Fruit fly (Drosophila melanogaster) whole organism, wandering third instar larva: ENCODE results near the gene sa.

Source experiments
- Abd-B ChIP-seq: fragments of >200 bp; optimal IDR thresholded peaks from 2 replicates; lab custom pipeline; 2017; ENCODE audit warnings: missing biosample characterization, missing genetic modification characterization
- CG32264 ChIP-seq: fragments of 200-800 bp; sonication (Bioruptor generic); optimal IDR thresholded peaks from 2 replicates; lab custom pipeline; 2016; ENCODE audit warnings: missing biosample characterization, missing genetic modification characterization
- CrebA ChIP-seq: fragments of 200-800 bp; sonication (Bioruptor generic); optimal IDR thresholded peaks from 2 replicates; lab custom pipeline; 2016; ENCODE audit warnings: missing biosample characterization, mild to moderate bottlenecking, missing genetic modification characterization, borderline replicate concordance
- Dfd ChIP-seq: fragments of >200 bp; optimal IDR thresholded peaks from 2 replicates; lab custom pipeline; 2017; ENCODE audit warnings: missing biosample characterization, missing genetic modification characterization
- Dif ChIP-seq: fragments of 200-275, 200-300 bp; sonication (Bioruptor generic); optimal IDR thresholded peaks from 2 replicates; lab custom pipeline; 2018; ENCODE audit warnings: missing biosample characterization, missing genetic modification characterization; ENCODE audit not compliant: partially characterized antibody
- Hnf4 ChIP-seq: fragments of 200-800 bp; sonication (Bioruptor generic); optimal IDR thresholded peaks from 2 replicates; lab custom pipeline; 2016; ENCODE audit warnings: missing biosample characterization, mild to moderate bottlenecking, missing genetic modification characterization
- Hr78 ChIP-seq: fragments of >200 bp; optimal IDR thresholded peaks from 2 replicates; lab custom pipeline; 2017; ENCODE audit warnings: missing biosample characterization, missing genetic modification characterization
- Hr83 ChIP-seq: fragments of 200-300 bp; sonication (Bioruptor generic); optimal IDR thresholded peaks from 2 replicates; lab custom pipeline; 2016; ENCODE audit warnings: missing biosample characterization, mild to moderate bottlenecking, missing genetic modification characterization, moderate library complexity; ENCODE audit not compliant: poor library complexity, severe bottlenecking
- Jra ChIP-seq: sonication (Bioruptor generic); optimal IDR thresholded peaks from 2 replicates; lab custom pipeline; 2016; ENCODE audit warnings: missing biosample characterization, missing genetic modification characterization
- Mio ChIP-seq: sonication (Bioruptor generic); optimal IDR thresholded peaks from 2 replicates; lab custom pipeline; 2016; ENCODE audit warnings: missing biosample characterization, missing genetic modification characterization
- Myc ChIP-seq: fragments of >200 bp; optimal IDR thresholded peaks from 2 replicates; lab custom pipeline; 2017
- N ChIP-seq: fragments of >200 bp; optimal IDR thresholded peaks from 2 replicates; lab custom pipeline; 2018; ENCODE audit warnings: missing biosample characterization, missing external identifiers, missing genetic modification characterization
- OdsH ChIP-seq: fragments of 200-800 bp; sonication (Bioruptor generic); optimal IDR thresholded peaks from 2 replicates; lab custom pipeline; 2016; ENCODE audit warnings: missing biosample characterization, mild to moderate bottlenecking, missing genetic modification characterization
- Rel ChIP-seq, 2 experiments: fragments of 200-800 bp; sonication (Bioruptor generic) in 1 of 2; optimal IDR thresholded peaks; 2 replicates in 1 of 2; 3 replicates in 1 of 2; lab custom pipeline; 2016 to 2019; ENCODE audit warnings: mild to moderate bottlenecking in 2 of 2, missing biosample characterization in 2 of 2, missing genetic modification characterization in 2 of 2, moderate library complexity in 1 of 2
- Sp1 ChIP-seq: fragments of 200-800 bp; sonication (Bioruptor generic); optimal IDR thresholded peaks from 3 replicates; lab custom pipeline; 2019; ENCODE audit warnings: missing biosample characterization, mild to moderate bottlenecking, missing genetic modification characterization, moderate library complexity
- Vsx2 ChIP-seq: fragments of 200-300, 225-300 bp; sonication (Bioruptor generic); optimal IDR thresholded peaks from 2 replicates; lab custom pipeline; 2018; ENCODE audit warnings: missing biosample characterization, missing genetic modification characterization; ENCODE audit not compliant: partially characterized antibody
- br ChIP-seq: fragments of 200-800 bp; sonication (Bioruptor generic); optimal IDR thresholded peaks from 2 replicates; lab custom pipeline; 2016; ENCODE audit warnings: missing biosample characterization, missing genetic modification characterization
- brk ChIP-seq: fragments of 200-800 bp; sonication (Bioruptor generic); optimal IDR thresholded peaks from 2 replicates; lab custom pipeline; 2016; ENCODE audit warnings: missing biosample characterization, mild to moderate bottlenecking, missing genetic modification characterization
- dl ChIP-seq, 2 experiments: fragments of 175-275, 200-275 bp in 1 of 2; fragments of 200-275 bp in 1 of 2; sonication (Bioruptor generic); optimal IDR thresholded peaks; lab custom pipeline; 2018; ENCODE audit warnings: mild to moderate bottlenecking in 2 of 2, missing biosample characterization in 2 of 2, missing genetic modification characterization in 2 of 2, moderate library complexity in 2 of 2; ENCODE audit not compliant: partially characterized antibody in 2 of 2, insufficient read depth in 1 of 2
- dmrt93B ChIP-seq: fragments of 200-800 bp; sonication (Bioruptor generic); optimal IDR thresholded peaks from 2 replicates; lab custom pipeline; 2018; ENCODE audit warnings: missing biosample characterization, mild to moderate bottlenecking, missing genetic modification characterization
- ey ChIP-seq: fragments of 200-800 bp; sonication (Bioruptor generic); optimal IDR thresholded peaks from 2 replicates; lab custom pipeline; 2016; ENCODE audit warnings: missing biosample characterization, missing genetic modification characterization
- foxo ChIP-seq, 2 experiments: fragments of 200-800 bp; sonication (Bioruptor generic); optimal IDR thresholded peaks; 2 replicates in 1 of 2; 3 replicates in 1 of 2; lab custom pipeline; 2016 to 2017; ENCODE audit warnings: missing biosample characterization in 2 of 2, missing genetic modification characterization in 2 of 2
- fru ChIP-seq: fragments of 200-800 bp; sonication (Bioruptor generic); optimal IDR thresholded peaks from 3 replicates; lab custom pipeline; 2016; ENCODE audit warnings: missing biosample characterization, mild to moderate bottlenecking, missing genetic modification characterization
- jim ChIP-seq: fragments of 175-275, 200-325 bp; sonication (Bioruptor generic); optimal IDR thresholded peaks from 2 replicates; lab custom pipeline; 2016; ENCODE audit warnings: missing biosample characterization, mild to moderate bottlenecking, missing genetic modification characterization
- lola ChIP-seq: fragments of >200 bp; optimal IDR thresholded peaks from 2 replicates; lab custom pipeline; 2017; ENCODE audit warnings: missing biosample characterization, missing genetic modification characterization
- pan ChIP-seq: fragments of >200 bp; optimal IDR thresholded peaks from 2 replicates; lab custom pipeline; 2017
- psq ChIP-seq: fragments of 200-800 bp; sonication (Bioruptor generic); optimal IDR thresholded peaks from 3 replicates; lab custom pipeline; 2017; ENCODE audit warnings: missing biosample characterization, mild to moderate bottlenecking, missing genetic modification characterization, moderate library complexity
- rgr ChIP-seq: fragments of 200-800 bp; sonication (Bioruptor generic); optimal IDR thresholded peaks from 3 replicates; lab custom pipeline; 2016; ENCODE audit warnings: missing biosample characterization, mild to moderate bottlenecking, missing genetic modification characterization
- sage ChIP-seq: fragments of 200-800 bp; sonication (Bioruptor generic); optimal IDR thresholded peaks from 2 replicates; lab custom pipeline; 2016; ENCODE audit warnings: missing biosample characterization, mild to moderate bottlenecking, missing genetic modification characterization
- sv ChIP-seq: fragments of 200-800 bp; sonication (Bioruptor generic); optimal IDR thresholded peaks from 3 replicates; lab custom pipeline; 2016; ENCODE audit warnings: missing biosample characterization, missing genetic modification characterization
- tai ChIP-seq: sonication (Bioruptor generic); optimal IDR thresholded peaks from 2 replicates; lab custom pipeline; 2016; ENCODE audit warnings: missing biosample characterization, missing genetic modification characterization
- woc ChIP-seq: sonication (Bioruptor generic); optimal IDR thresholded peaks from 2 replicates; lab custom pipeline; 2016; ENCODE audit warnings: missing biosample characterization, mild to moderate bottlenecking, missing genetic modification characterization

The sa gene

dm6 chr3L:21402552-21402951 lies 4.0 kb downstream of the sa start:
- TF ChIP-seq CrebA (GFP tag; lab: Kevin White, UChicago) (no peak), Dif (GFP tag; lab: Kevin White, UChicago) (no peak), jim (GFP tag; lab: Kevin White, UChicago) (no peak), brk (GFP tag; lab: Kevin White, UChicago) (no peak), N (GFP tag; lab: Kevin White, UChicago) (no peak), woc (GFP tag; lab: Kevin White, UChicago) (no peak), Mio (GFP tag; lab: Kevin White, UChicago) (no peak), Rel (GFP tag; optimal IDR thresholded peaks at IDR 0.05; lab: Kevin White, UChicago) (no peak), Rel (tag; optimal IDR thresholded peaks at IDR 0.05; lab: Kevin White, UChicago) (no peak), Hr83 (GFP tag; lab: Kevin White, UChicago) (no peak), psq (GFP tag; lab: Kevin White, UChicago) (no peak), foxo (GFP tag; optimal IDR thresholded peaks at IDR 0.05; lab: Kevin White, UChicago) (no peak), pan (lab: Kevin White, UChicago) (no peak)

- no peak for TF ChIP-seq Hr78 (GFP tag; lab: Kevin White, UChicago)
- TF ChIP-seq brk (GFP tag; lab: Kevin White, UChicago), result no peak
- TF ChIP-seq Sp1, result no peak
- TF ChIP-seq dmrt93B (GFP tag; lab: Kevin White, UChicago), result no peak
- TF ChIP-seq sv, result no peak
- no peak for TF ChIP-seq tai (GFP tag; lab: Kevin White, UChicago)
- no peak for TF ChIP-seq ey (GFP tag; lab: Kevin White, UChicago)
- no peak for TF ChIP-seq CG32264
- no peak for TF ChIP-seq sage (GFP tag; lab: Kevin White, UChicago)
- TF ChIP-seq, all 38 proteins: peak for 0
Observed at dm6 chr3L:21400206-21400605, 6.3 kb downstream of the sa start.

dm6 chr3L:21398156-21398555 lies 8.4 kb downstream of the sa start:
- no peak for TF ChIP-seq pan (lab: Kevin White, UChicago)
- no peak for TF ChIP-seq Hr78 (GFP tag; lab: Kevin White, UChicago)
- no peak for TF ChIP-seq CrebA (GFP tag; lab: Kevin White, UChicago)
- TF ChIP-seq br (GFP tag; lab: Kevin White, UChicago), result no peak
- TF ChIP-seq Hnf4 (GFP tag; lab: Kevin White, UChicago), result no peak
- TF ChIP-seq Vsx2 (GFP tag; lab: Kevin White, UChicago), result no peak
- no peak for TF ChIP-seq lola (GFP tag; lab: Kevin White, UChicago)
- TF ChIP-seq jim (GFP tag; lab: Kevin White, UChicago), result no peak
- TF ChIP-seq sv, result no peak
- no peak for TF ChIP-seq psq (GFP tag; lab: Kevin White, UChicago)
- TF ChIP-seq Jra (GFP tag; lab: Kevin White, UChicago), result no peak
- no peak for TF ChIP-seq dmrt93B (GFP tag; lab: Kevin White, UChicago)
- TF ChIP-seq Dfd, result no peak
- no peak for TF ChIP-seq Abd-B (GFP tag; lab: Kevin White, UChicago)
- no peak for TF ChIP-seq dl (GFP tag; optimal IDR thresholded peaks at IDR 0.05; lab: Kevin White, UChicago; ENCODE audit: insufficient read depth in 1 of 2, partially characterized antibody in 2 of 2)
- TF ChIP-seq rgr, result no peak
- no peak for TF ChIP-seq Mio (GFP tag; lab: Kevin White, UChicago)
- no peak for TF ChIP-seq tai (GFP tag; lab: Kevin White, UChicago)

dm6 chr3L:21390431-21390830 lies 16.1 kb downstream of the sa start:
- TF ChIP-seq Myc, result no peak

dm6 chr3L:21389758-21390157 lies 16.8 kb downstream of the sa start:
- peak; percentile 9 for TF ChIP-seq fru (GFP tag; lab: Kevin White, UChicago)
- peak; percentile 17 for TF ChIP-seq jim (GFP tag; lab: Kevin White, UChicago)
- no peak for TF ChIP-seq Dfd
- TF ChIP-seq OdsH, result no peak
- peak; percentile 39 for TF ChIP-seq CrebA (GFP tag; lab: Kevin White, UChicago)
- peak; percentile 20 for TF ChIP-seq psq (GFP tag; lab: Kevin White, UChicago)
